Fruit fly (Drosophila melanogaster): ENCODE measurements around the gene hth.

DNA sequence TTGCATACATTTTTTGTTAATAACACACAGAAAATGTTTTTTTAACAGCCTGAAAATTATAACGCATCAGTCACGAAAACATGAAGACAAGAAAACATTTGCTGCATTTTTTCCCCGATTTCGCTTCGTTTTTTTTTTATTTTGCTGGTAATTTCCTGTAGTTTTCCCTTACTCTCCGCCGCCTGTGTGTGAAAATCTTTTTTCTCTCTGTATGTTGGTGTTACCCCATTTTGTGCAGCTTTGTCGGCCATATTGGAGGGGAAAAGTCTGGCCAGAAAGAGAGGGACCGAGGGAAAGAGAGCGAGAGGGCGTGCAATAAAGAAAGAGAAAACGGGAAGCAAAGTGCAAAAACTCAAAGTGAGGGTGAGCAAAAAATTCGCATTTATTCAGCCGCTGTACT, 111.8 kb downstream of the hth start:
- no peak for TF ChIP-seq Hr78 (GFP tag; optimal IDR thresholded peaks at IDR 0.05)
- TF ChIP-seq CG7839 (tag; optimal IDR thresholded peaks at IDR 0.05), result no peak
- no peak for TF ChIP-seq Dp (GFP tag; optimal IDR thresholded peaks at IDR 0.05)
- no peak for TF ChIP-seq sima (GFP tag; optimal IDR thresholded peaks at IDR 0.05)
- TF ChIP-seq Neu2 (GFP tag; optimal IDR thresholded peaks at IDR 0.05; ENCODE audit: borderline replicate concordance), result no peak
- TF ChIP-seq Dek (tag; optimal IDR thresholded peaks at IDR 0.05), result no peak

Measured in whole organism, embryonic.